Fruit fly (Drosophila melanogaster) whole organism, embryonic: ENCODE data around the gene Nepl9.

Experiments
- Adf1 ChIP-seq: fragments of 200-800 bp; sonication (Bioruptor generic); IDR thresholded peaks from 2 replicates; pipeline ENCODE4 v1.3.6; 2022; ENCODE audit warnings: missing biosample characterization, missing genetic modification characterization
- Bteb2 ChIP-seq: fragments of 200-800 bp; sonication (Bioruptor generic); optimal IDR thresholded peaks from 2 replicates; lab custom pipeline; 2016; ENCODE audit warnings: missing biosample characterization, missing genetic modification characterization
- CG10147 ChIP-seq: fragments of 200-800 bp; sonication (Bioruptor generic); optimal IDR thresholded peaks from 2 replicates; lab custom pipeline; 2019; ENCODE audit warnings: missing biosample characterization, mild to moderate bottlenecking, missing genetic modification characterization, moderate library complexity
- CG10209 ChIP-seq: fragments of 200-800 bp; sonication (Bioruptor generic); optimal IDR thresholded peaks from 3 replicates; lab custom pipeline; 2017; ENCODE audit warnings: missing biosample characterization, mild to moderate bottlenecking, missing genetic modification characterization, missing genetic modification reagents
- CG11456 ChIP-seq: fragments of 200-800 bp; sonication (Bioruptor generic); IDR thresholded peaks from 3 replicates; pipeline ENCODE4 v1.3.6; 2022; ENCODE audit warnings: missing biosample characterization, missing genetic modification characterization
- CG11504 ChIP-seq: fragments of 200-800 bp; sonication (Bioruptor generic); optimal IDR thresholded peaks from 3 replicates; lab custom pipeline; 2019; ENCODE audit warnings: missing biosample characterization, mild to moderate bottlenecking, missing genetic modification characterization, moderate library complexity
- CG12071 ChIP-seq: fragments of 200-800 bp; sonication (Bioruptor generic); optimal IDR thresholded peaks from 3 replicates; lab custom pipeline; 2018; ENCODE audit warnings: missing biosample characterization, mild to moderate bottlenecking, missing genetic modification characterization
- CG12299 ChIP-seq: fragments of 200-800 bp; sonication (Bioruptor generic); optimal IDR thresholded peaks from 2 replicates; lab custom pipeline; 2018; ENCODE audit warnings: missing biosample characterization, mild to moderate bottlenecking, missing genetic modification characterization
- CG1233 ChIP-seq: fragments of 200-800 bp; sonication (Bioruptor generic); optimal IDR thresholded peaks from 4 replicates; lab custom pipeline; 2018; ENCODE audit warnings: missing biosample characterization, mild to moderate bottlenecking, missing genetic modification characterization
- CG15073 ChIP-seq: fragments of 200-800 bp; sonication (Bioruptor generic); optimal IDR thresholded peaks from 2 replicates; lab custom pipeline; 2016; ENCODE audit warnings: missing biosample characterization, missing genetic modification characterization
- CG15269 ChIP-seq: fragments of 200-800 bp; sonication (Bioruptor generic); optimal IDR thresholded peaks from 2 replicates; lab custom pipeline; 2018; ENCODE audit warnings: missing biosample characterization, mild to moderate bottlenecking, missing genetic modification characterization, moderate library complexity
- CG16863 ChIP-seq: fragments of 200-800 bp; sonication (Bioruptor generic); optimal IDR thresholded peaks from 3 replicates; lab custom pipeline; 2016; ENCODE audit warnings: missing biosample characterization, missing genetic modification characterization
- CG17359 ChIP-seq: fragments of 200-800 bp; sonication (Bioruptor generic); optimal IDR thresholded peaks from 3 replicates; lab custom pipeline; 2018; ENCODE audit warnings: missing biosample characterization, mild to moderate bottlenecking, missing genetic modification characterization, moderate library complexity
- CG18764 ChIP-seq: fragments of 200-800 bp; sonication (Bioruptor generic); optimal IDR thresholded peaks from 3 replicates; lab custom pipeline; 2016; ENCODE audit warnings: missing biosample characterization, missing genetic modification characterization
- CG2199 ChIP-seq: fragments of 200-800 bp; sonication (Bioruptor generic); IDR thresholded peaks from 3 replicates; pipeline ENCODE4 v1.3.6; 2022; ENCODE audit warnings: missing biosample characterization, missing genetic modification characterization
- CG2678 ChIP-seq: fragments of 200-800 bp; sonication (Bioruptor generic); optimal IDR thresholded peaks from 3 replicates; lab custom pipeline; 2019; ENCODE audit warnings: missing biosample characterization, mild to moderate bottlenecking, missing genetic modification characterization, moderate library complexity
- CG32767 ChIP-seq: fragments of 200-800 bp; sonication (Bioruptor generic); IDR thresholded peaks from 2 replicates; pipeline ENCODE4 v1.3.6; 2022; ENCODE audit warnings: missing biosample characterization, missing genetic modification characterization
- CG43689 ChIP-seq: fragments of 200-800 bp; sonication (Bioruptor generic); IDR thresholded peaks from 2 replicates; pipeline ENCODE4 v1.3.6; 2022; ENCODE audit warnings: missing biosample characterization, missing genetic modification characterization
- CG6175 ChIP-seq: fragments of 200-800 bp; sonication (Bioruptor generic); IDR thresholded peaks from 3 replicates; pipeline ENCODE4 v1.3.6; 2022; ENCODE audit warnings: missing biosample characterization, missing genetic modification characterization
- CG6854 ChIP-seq: fragments of 200-800 bp; sonication (Bioruptor generic); optimal IDR thresholded peaks from 3 replicates; lab custom pipeline; 2017; ENCODE audit warnings: missing biosample characterization, mild to moderate bottlenecking, missing genetic modification characterization
- CG7372 ChIP-seq: fragments of 200-800 bp; sonication (Bioruptor generic); IDR thresholded peaks from 2 replicates; pipeline ENCODE4 v1.3.6; 2022; ENCODE audit warnings: missing biosample characterization, missing genetic modification characterization
- CG7839 ChIP-seq: fragments of 200-800 bp; sonication (Bioruptor generic); optimal IDR thresholded peaks from 3 replicates; lab custom pipeline; 2018; ENCODE audit warnings: missing biosample characterization, mild to moderate bottlenecking, missing genetic modification characterization, moderate library complexity
- CG7963 ChIP-seq: fragments of 200-800 bp; sonication (Bioruptor generic); IDR thresholded peaks from 3 replicates; pipeline ENCODE4 v1.3.6; 2022; ENCODE audit warnings: missing biosample characterization, missing genetic modification characterization; ENCODE audit not compliant: partially characterized antibody
- CG8924 ChIP-seq: fragments of 200-800 bp; optimal IDR thresholded peaks from 3 replicates; lab custom pipeline; 2019; ENCODE audit warnings: missing biosample characterization, mild to moderate bottlenecking, missing genetic modification characterization, moderate library complexity
- CG9727 ChIP-seq: fragments of 200-800 bp; sonication (Bioruptor generic); optimal IDR thresholded peaks from 3 replicates; lab custom pipeline; 2017; ENCODE audit warnings: missing biosample characterization, mild to moderate bottlenecking, missing genetic modification characterization
- Dip3 ChIP-seq: fragments of 200-800 bp; sonication (Bioruptor generic); optimal IDR thresholded peaks from 3 replicates; lab custom pipeline; 2016; ENCODE audit warnings: missing biosample characterization, missing genetic modification characterization
- Dref ChIP-seq: fragments of 200-800 bp; sonication (Bioruptor generic); IDR thresholded peaks from 2 replicates; pipeline ENCODE4 v1.3.6; 2022; ENCODE audit warnings: missing biosample characterization, missing genetic modification characterization
- ERR ChIP-seq: fragments of 200-800 bp; sonication (Bioruptor generic); optimal IDR thresholded peaks from 2 replicates; lab custom pipeline; 2016; ENCODE audit warnings: missing biosample characterization, missing genetic modification characterization
- H15 ChIP-seq: fragments of 200-800 bp; sonication (Bioruptor generic); IDR thresholded peaks from 3 replicates; pipeline ENCODE4 v1.3.6; 2022; ENCODE audit warnings: missing biosample characterization, missing genetic modification characterization
- Hr3 ChIP-seq: fragments of 200-800 bp; sonication (Bioruptor generic); optimal IDR thresholded peaks from 3 replicates; lab custom pipeline; 2016; ENCODE audit warnings: missing biosample characterization, missing genetic modification characterization
- Hr39 ChIP-seq: fragments of >200 bp; optimal IDR thresholded peaks from 2 replicates; lab custom pipeline; 2017
- Lhr ChIP-seq: fragments of 200-800 bp; sonication (Bioruptor generic); optimal IDR thresholded peaks from 3 replicates; lab custom pipeline; 2017; ENCODE audit warnings: mild to moderate bottlenecking, missing biosample characterization, missing genetic modification reagents, missing genetic modification characterization
- Max ChIP-seq: fragments of 200-800 bp; sonication (Bioruptor generic); optimal IDR thresholded peaks from 2 replicates; lab custom pipeline; 2016; ENCODE audit warnings: missing biosample characterization, mild to moderate bottlenecking, missing genetic modification characterization
- Trl ChIP-seq, 3 experiments: fragments of >200 bp in 2 of 3; fragments of 200-800 bp in 1 of 3; sonication (Bioruptor generic) in 1 of 3; optimal IDR thresholded peaks; 2 replicates in 1 of 3; 3 replicates in 2 of 3; lab custom pipeline; 2016 to 2017; ENCODE audit warnings: missing biosample characterization in 1 of 3, missing genetic modification characterization in 1 of 3
- bab2 ChIP-seq: fragments of 200-800 bp; sonication (Bioruptor generic); optimal IDR thresholded peaks from 2 replicates; lab custom pipeline; 2016; ENCODE audit warnings: missing biosample characterization, missing genetic modification characterization
- bcd ChIP-seq: fragments of 200-800 bp; sonication (Bioruptor generic); optimal IDR thresholded peaks from 2 replicates; lab custom pipeline; 2017; ENCODE audit warnings: missing biosample characterization, mild to moderate bottlenecking, missing genetic modification characterization
- en ChIP-seq: fragments of 200-800 bp; sonication (Bioruptor generic); optimal IDR thresholded peaks from 2 replicates; lab custom pipeline; 2016; ENCODE audit warnings: missing biosample characterization, missing genetic modification characterization
- gce ChIP-seq: fragments of 200-800 bp; sonication (Bioruptor generic); IDR thresholded peaks from 3 replicates; pipeline ENCODE4 v1.3.6; 2022; ENCODE audit warnings: missing biosample characterization, missing genetic modification characterization
- her ChIP-seq: fragments of 200-800 bp; sonication (Bioruptor generic); optimal IDR thresholded peaks from 2 replicates; lab custom pipeline; 2016; ENCODE audit warnings: missing biosample characterization, missing genetic modification characterization
- knrl ChIP-seq: fragments of 200-800 bp; sonication (Bioruptor generic); IDR thresholded peaks from 3 replicates; pipeline ENCODE4 v1.3.6; 2022; ENCODE audit warnings: missing biosample characterization, missing genetic modification characterization; ENCODE audit not compliant: partially characterized antibody
- lmd ChIP-seq: fragments of 200-800 bp; sonication (Bioruptor generic); IDR thresholded peaks from 2 replicates; pipeline ENCODE4 v1.3.6; 2022; ENCODE audit warnings: missing biosample characterization, missing genetic modification characterization
- pho ChIP-seq: fragments of 200-800 bp; sonication (Bioruptor generic); optimal IDR thresholded peaks from 2 replicates; lab custom pipeline; 2016; ENCODE audit warnings: missing biosample characterization, missing genetic modification characterization
- prd ChIP-seq, 3 experiments: fragments of >200 bp in 2 of 3; fragments of 200-800 bp in 1 of 3; sonication (Bioruptor generic) in 1 of 3; optimal IDR thresholded peaks in 2 of 3; IDR thresholded peaks in 1 of 3; 2 replicates in 2 of 3; 3 replicates in 1 of 3; pipeline versions ENCODE4 v1.3.6 to Lab custom; 2017 to 2022; ENCODE audit warnings: missing biosample characterization in 1 of 3, missing genetic modification characterization in 1 of 3
- sc ChIP-seq, 3 experiments: fragments of >200 bp in 2 of 3; fragments of 200-800 bp in 1 of 3; sonication (Bioruptor generic) in 1 of 3; optimal IDR thresholded peaks; 2 replicates in 2 of 3; 3 replicates in 1 of 3; lab custom pipeline; 2017; ENCODE audit warnings: mild to moderate bottlenecking in 1 of 3, missing biosample characterization in 1 of 3, missing genetic modification characterization in 1 of 3, missing genetic modification reagents in 1 of 3
- sens ChIP-seq: fragments of 200-800 bp; sonication (Bioruptor generic); peaks from one replicate; lab custom pipeline; 2016; ENCODE audit warnings: missing biosample characterization, missing genetic modification characterization
- stc ChIP-seq: fragments of 200-800 bp; sonication (Bioruptor generic); IDR thresholded peaks from 2 replicates; pipeline ENCODE4 v1.3.6; 2022; ENCODE audit warnings: missing biosample characterization, missing genetic modification characterization
- tgo ChIP-seq: fragments of 200-800 bp; sonication (Bioruptor generic); IDR thresholded peaks from 3 replicates; pipeline ENCODE4 v1.3.6; 2022; ENCODE audit warnings: missing biosample characterization, missing genetic modification characterization
- tin ChIP-seq: fragments of 200-800 bp; sonication (Bioruptor generic); optimal IDR thresholded peaks from 3 replicates; lab custom pipeline; 2016; ENCODE audit warnings: missing biosample characterization, missing genetic modification characterization
- tup ChIP-seq: fragments of 200-800 bp; sonication (Bioruptor generic); optimal IDR thresholded peaks from 2 replicates; lab custom pipeline; 2016; ENCODE audit warnings: missing biosample characterization, mild to moderate bottlenecking, missing genetic modification characterization, moderate library complexity

Nepl9 gene

DNA sequence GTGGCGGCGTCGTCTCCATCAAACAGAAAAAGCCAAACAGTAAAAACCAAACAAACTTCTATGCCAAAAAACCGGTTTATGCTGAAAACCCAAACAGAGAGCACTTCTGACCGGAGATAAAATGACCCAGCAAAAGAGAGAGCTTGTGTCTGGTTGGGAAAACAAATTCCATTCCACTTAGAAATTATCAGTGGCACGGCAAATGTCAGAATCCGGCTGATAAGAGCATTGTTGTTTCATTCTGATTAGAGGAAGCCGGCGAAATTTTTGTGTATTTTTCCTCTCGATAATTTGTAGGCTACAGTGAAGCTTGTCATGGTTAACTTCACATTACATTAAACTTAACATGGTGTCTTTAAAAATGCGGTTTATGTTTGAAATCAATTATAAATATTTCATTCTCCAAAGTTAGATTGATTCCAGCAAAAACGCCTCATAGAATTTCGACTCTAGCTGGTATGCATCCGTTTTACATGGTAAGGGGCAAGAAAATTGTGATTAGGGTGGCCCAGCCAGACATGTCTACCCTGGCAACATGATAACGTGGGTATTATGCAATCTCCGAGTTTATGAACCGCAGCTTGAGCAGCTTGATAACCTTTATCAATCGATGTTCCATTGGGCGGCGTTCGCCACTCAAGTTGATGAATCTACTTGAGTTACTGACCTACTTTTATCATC, 19.5 kb downstream of the Nepl9 start (continued):
- TF ChIP-seq stc (GFP tag; lab: Robert Waterston, UW) (peak; percentile 9; the same call in 1 of the 2 replicates), CG2199 (GFP tag; lab: Robert Waterston, UW) (no peak), Bteb2 (GFP tag; lab: Kevin White, UChicago) (no peak), CG15073 (no peak), CG10147 (GFP tag; lab: Kevin White, UChicago) (no peak), Adf1 (GFP tag; lab: Robert Waterston, UW) (no peak), CG6854 (GFP tag; lab: Kevin White, UChicago) (no peak), CG8924 (tag; lab: Kevin White, UChicago) (no peak), CG17359 (tag; lab: Kevin White, UChicago) (no peak), prd (optimal IDR thresholded peaks at IDR 0.05; lab: Kevin White, UChicago) (no peak), prd (GFP tag; IDR thresholded peaks at IDR 0.05; lab: Robert Waterston, UW) (0 out of 3 replicates have a peak, but pooled peaks have one; percentile 9), Dip3 (peak; percentile 73), gce (GFP tag; lab: Robert Waterston, UW) (no peak), CG9727 (GFP tag; lab: Kevin White, UChicago) (peak; percentile 14), sens (GFP tag; lab: Kevin White, UChicago) (peak; percentile 87), Hr3 (GFP tag; lab: Kevin White, UChicago) (peak; percentile 3), tin (no peak), ERR (GFP tag; lab: Kevin White, UChicago) (peak; percentile 5), CG12071 (GFP tag; lab: Kevin White, UChicago) (no peak), sc (optimal IDR thresholded peaks at IDR 0.05; lab: Kevin White, UChicago) (no peak), sc (GFP tag; optimal IDR thresholded peaks at IDR 0.05; lab: Kevin White, UChicago) (no peak), tgo (GFP tag; lab: Robert Waterston, UW) (peak; percentile 29; the same call in 1 of the 3 replicates), bab2 (GFP tag; lab: Kevin White, UChicago) (peak; percentile 12), CG11456 (GFP tag; lab: Robert Waterston, UW) (no peak), CG43689 (GFP tag; lab: Robert Waterston, UW) (no peak), her (GFP tag; lab: Kevin White, UChicago) (peak; percentile 13), tup (GFP tag; lab: Kevin White, UChicago) (peak; percentile 21), en (GFP tag; lab: Kevin White, UChicago) (no peak), CG32767 (GFP tag; lab: Robert Waterston, UW) (no peak), CG12299 (tag; lab: Kevin White, UChicago) (no peak), bcd (GFP tag; lab: Kevin White, UChicago) (no peak), lmd (GFP tag; lab: Robert Waterston, UW) (no peak; the same call in 1 of the 2 replicates), CG7372 (GFP tag; lab: Robert Waterston, UW) (no peak), CG1233 (no peak), CG16863 (peak; percentile 23), CG7963 (GFP tag; lab: Robert Waterston, UW) (no peak), Dref (GFP tag; lab: Robert Waterston, UW) (no peak), CG11504 (tag; lab: Kevin White, UChicago) (peak; percentile 43), CG10209 (GFP tag; lab: Kevin White, UChicago) (peak; percentile 10), CG15269 (tag; lab: Kevin White, UChicago) (peak; percentile 49), pho (GFP tag; lab: Kevin White, UChicago) (peak; percentile 29), Trl (optimal IDR thresholded peaks at IDR 0.05; lab: Kevin White, UChicago) (peak; percentile 30 to 37), Trl (GFP tag; optimal IDR thresholded peaks at IDR 0.05; lab: Kevin White, UChicago) (no peak), CG7839 (tag; lab: Kevin White, UChicago) (peak; percentile 36), Hr39 (lab: Kevin White, UChicago) (no peak), Max (GFP tag; lab: Kevin White, UChicago) (peak; percentile 29), CG6175 (GFP tag; lab: Robert Waterston, UW) (peak; percentile 62; the same call in 1 of the 3 replicates), knrl (no peak), CG2678 (tag; lab: Kevin White, UChicago) (peak; percentile 27), H15 (GFP tag; lab: Robert Waterston, UW) (0 out of 3 replicates have a peak, but pooled peaks have one; percentile 17), CG18764 (GFP tag; lab: Kevin White, UChicago) (no peak), Lhr (no peak)
